Worm (Caenorhabditis elegans) whole organism, L4 larva: ENCODE data around the gene str-176.

ENCODE experiments used
- T20F7.1 ChIP-seq: fragments of 200-800 bp; sonication (Bioruptor generic); optimal IDR thresholded peaks from 2 replicates; lab custom pipeline; 2018; ENCODE audit warnings: mild to moderate bottlenecking, missing genetic modification characterization, missing compliant biosample characterization
- ZK546.5 ChIP-seq, 2 experiments: sonication (generic microtip); optimal IDR thresholded peaks; 2 replicates each; lab custom pipeline; 2017; ENCODE audit warnings: missing biosample characterization in 2 of 2, missing genetic modification characterization in 2 of 2
- aha-1 ChIP-seq: fragments of 150-350 bp; peaks from one replicate; lab custom pipeline; 2014; ENCODE audit warnings: missing biosample characterization, missing genetic modification characterization
- ama-1 ChIP-seq: fragments of 150-350 bp; optimal IDR thresholded peaks from 2 replicates; lab custom pipeline; 2014; ENCODE audit warnings: inconsistent platforms, mixed read lengths
- arid-1 ChIP-seq: fragments of 200-800 bp; sonication (Bioruptor generic); conservative IDR thresholded peaks from 2 replicates; pipeline ENCODE4 v1.3.6; 2022; ENCODE audit warnings: missing genetic modification reagents, missing genetic modification characterization, missing compliant biosample characterization
- ces-1 ChIP-seq: fragments of 150-350 bp; sonication (generic microtip); optimal IDR thresholded peaks from 4 replicates; lab custom pipeline; 2014; ENCODE audit warnings: missing biosample characterization, missing genetic modification reagents, missing genetic modification characterization
- cey-2 ChIP-seq: sonication (generic microtip); optimal IDR thresholded peaks from 3 replicates; lab custom pipeline; 2017; ENCODE audit warnings: missing genetic modification characterization, mild to moderate bottlenecking, missing compliant biosample characterization, antibody characterized with exemption, borderline replicate concordance; ENCODE audit not compliant: insufficient read depth
- daf-16 ChIP-seq, 3 experiments: sonication (generic microtip); optimal IDR thresholded peaks; 2 replicates each; lab custom pipeline; 2016 to 2017; ENCODE audit warnings: missing genetic modification characterization in 3 of 3, missing genetic modification reagents in 3 of 3, mild to moderate bottlenecking in 2 of 3, missing compliant biosample characterization in 2 of 3, missing biosample characterization in 1 of 3, moderate library complexity in 1 of 3
- daf-19 ChIP-seq: fragments of 200-800 bp; sonication (Bioruptor generic); conservative IDR thresholded peaks from 2 replicates; pipeline ENCODE4 v1.3.6; 2022; ENCODE audit warnings: missing genetic modification characterization, missing compliant biosample characterization
- dpl-1 ChIP-seq: fragments of 150-350 bp; optimal IDR thresholded peaks from 2 replicates; lab custom pipeline; 2014; ENCODE audit warnings: missing biosample characterization, missing genetic modification reagents, missing genetic modification characterization
- dve-1 ChIP-seq: sonication (generic microtip); optimal IDR thresholded peaks from 2 replicates; lab custom pipeline; 2017; ENCODE audit warnings: antibody characterized with exemption, mild to moderate bottlenecking, missing genetic modification characterization, missing compliant biosample characterization; ENCODE audit not compliant: insufficient read depth
- fkh-10 ChIP-seq: fragments of 150-350 bp; optimal IDR thresholded peaks from 2 replicates; lab custom pipeline; 2014; ENCODE audit warnings: missing biosample characterization, missing genetic modification reagents, missing genetic modification characterization
- gei-8 ChIP-seq: fragments of 200-800 bp; sonication (Bioruptor generic); optimal IDR thresholded peaks from 2 replicates; lab custom pipeline; 2018; ENCODE audit warnings: mild to moderate bottlenecking, missing genetic modification characterization, missing compliant biosample characterization
- hlh-30 ChIP-seq: sonication (generic microtip); optimal IDR thresholded peaks from 2 replicates; lab custom pipeline; 2017; ENCODE audit warnings: antibody characterized with exemption, mild to moderate bottlenecking, missing genetic modification characterization, missing compliant biosample characterization; ENCODE audit not compliant: insufficient read depth
- hmg-1.1 ChIP-seq: fragments of 200-800 bp; sonication (Bioruptor generic); IDR thresholded peaks from 2 replicates; pipeline ENCODE4 v1.3.6; 2022; ENCODE audit warnings: missing genetic modification reagents, missing genetic modification characterization, missing compliant biosample characterization
- jun-1 ChIP-seq: fragments of 150-350 bp; optimal IDR thresholded peaks from 2 replicates; lab custom pipeline; 2014; ENCODE audit warnings: missing biosample characterization, missing genetic modification reagents, missing genetic modification characterization
- lin-15B ChIP-seq: fragments of 150-350 bp; sonication (generic microtip); optimal IDR thresholded peaks from 3 replicates; lab custom pipeline; 2014; ENCODE audit warnings: missing biosample characterization, missing genetic modification characterization
- lin-38 ChIP-seq: fragments of 200-800 bp; sonication (Bioruptor generic); IDR thresholded peaks from 2 replicates; pipeline ENCODE4 v1.3.6; 2022; ENCODE audit warnings: missing genetic modification reagents, missing genetic modification characterization, missing compliant biosample characterization
- lir-3 ChIP-seq: sonication (generic microtip); optimal IDR thresholded peaks from 2 replicates; lab custom pipeline; 2016; ENCODE audit warnings: mild to moderate bottlenecking, missing genetic modification characterization, missing compliant biosample characterization
- lsy-2 ChIP-seq, 2 experiments: fragments of 150-350 bp in 1 of 2; sonication (generic microtip) in 1 of 2; optimal IDR thresholded peaks; 2 replicates each; lab custom pipeline; 2014 to 2017; ENCODE audit warnings: missing biosample characterization in 2 of 2, missing genetic modification characterization in 2 of 2
- mdl-1 ChIP-seq, 2 experiments: fragments of 150-350 bp in 1 of 2; sonication (generic microtip) in 1 of 2; optimal IDR thresholded peaks; 2 replicates each; lab custom pipeline; 2014 to 2017; ENCODE audit warnings: missing biosample characterization in 2 of 2, missing genetic modification characterization in 2 of 2
- mdt-29 ChIP-seq: fragments of 200-800 bp; sonication (Bioruptor generic); IDR thresholded peaks from 2 replicates; pipeline ENCODE4 v1.3.6; 2022; ENCODE audit warnings: missing genetic modification reagents, missing genetic modification characterization, missing compliant biosample characterization
- mep-1 ChIP-seq: fragments of 150-350 bp; sonication (generic microtip); optimal IDR thresholded peaks from 3 replicates; lab custom pipeline; 2014; ENCODE audit warnings: missing biosample characterization, missing genetic modification characterization
- nhr-111 ChIP-seq: fragments of 200-800 bp; sonication (Bioruptor generic); optimal IDR thresholded peaks from 2 replicates; lab custom pipeline; 2018; ENCODE audit warnings: mild to moderate bottlenecking, missing genetic modification characterization, missing compliant biosample characterization
- nhr-28 ChIP-seq: fragments of 150-350 bp; optimal IDR thresholded peaks from 2 replicates; lab custom pipeline; 2014; ENCODE audit warnings: missing biosample characterization, missing genetic modification characterization
- nhr-41 ChIP-seq: fragments of 200-800 bp; sonication (Bioruptor generic); IDR thresholded peaks from 2 replicates; pipeline ENCODE4 v1.3.6; 2022; ENCODE audit warnings: missing genetic modification reagents, missing genetic modification characterization, missing compliant biosample characterization
- nhr-6 ChIP-seq: fragments of 150-350 bp; optimal IDR thresholded peaks from 2 replicates; lab custom pipeline; 2014; ENCODE audit warnings: missing biosample characterization, missing genetic modification characterization
- saeg-2 ChIP-seq: fragments of 200-800 bp; sonication (Bioruptor generic); IDR thresholded peaks from 2 replicates; pipeline ENCODE4 v1.3.6; 2022; ENCODE audit warnings: missing genetic modification reagents, missing genetic modification characterization, missing compliant biosample characterization
- snpc-1.2 ChIP-seq: fragments of 200-800 bp; sonication (Bioruptor generic); IDR thresholded peaks from 2 replicates; pipeline ENCODE4 v1.3.6; 2022; ENCODE audit warnings: missing genetic modification reagents, missing genetic modification characterization, missing compliant biosample characterization
- spr-3 ChIP-seq: fragments of 200-800 bp; sonication (Bioruptor generic); optimal IDR thresholded peaks from 2 replicates; lab custom pipeline; 2018; ENCODE audit warnings: mild to moderate bottlenecking, missing genetic modification characterization, missing compliant biosample characterization
- tra-1 ChIP-seq: fragments of 200-800 bp; sonication (Bioruptor generic); IDR thresholded peaks from 2 replicates; pipeline ENCODE4 v1.3.6; 2022; ENCODE audit warnings: missing genetic modification reagents, missing genetic modification characterization, missing compliant biosample characterization
- unc-130 ChIP-seq: sonication (generic microtip); optimal IDR thresholded peaks from 2 replicates; lab custom pipeline; 2016; ENCODE audit warnings: missing genetic modification reagents, missing genetic modification characterization, missing compliant biosample characterization
- zag-1 ChIP-seq: fragments of 150-350 bp; optimal IDR thresholded peaks from 2 replicates; lab custom pipeline; 2014; ENCODE audit warnings: missing biosample characterization, missing genetic modification characterization
- zfp-2 ChIP-seq: sonication (generic microtip); optimal IDR thresholded peaks from 2 replicates; lab custom pipeline; 2016; ENCODE audit warnings: mild to moderate bottlenecking, missing genetic modification characterization, missing compliant biosample characterization
- ztf-7 ChIP-seq: fragments of 150-350 bp; optimal IDR thresholded peaks from 2 replicates; lab custom pipeline; 2014; ENCODE audit warnings: missing biosample characterization, missing genetic modification characterization

The str-176 gene

ce11 chrIV:8463716-8464115 is at the start of gene str-176:
Gene str-176 (minus strand): TSS chrIV:8463816.
- TF ChIP-seq T20F7.1, result no peak
- TF ChIP-seq nhr-111 (GFP tag; lab: Kevin White, UChicago), result no peak
- TF ChIP-seq ztf-7 (tag; lab: Kevin White, UChicago), result no peak
- no peak for TF ChIP-seq snpc-1.2
- no peak for TF ChIP-seq ZK546.5 (tag; optimal IDR thresholded peaks at IDR 0.05; lab: Kevin White, UChicago)
- TF ChIP-seq daf-19 (GFP tag; lab: Robert Waterston, UW), result no peak
- TF ChIP-seq tra-1 (GFP tag; lab: Robert Waterston, UW), result no peak
- TF ChIP-seq gei-8 (GFP tag; lab: Kevin White, UChicago), result no peak
- TF ChIP-seq lin-15B (tag; lab: Kevin White, UChicago), result no peak
- no peak for TF ChIP-seq ces-1 (GFP tag; lab: Kevin White, UChicago)
- TF ChIP-seq, all 104 proteins: peak for 0

ce11 chrIV:8512679-8513078 is 49.1 kb upstream of the str-176 start, which contains the start of gene C09G4.4:
Gene C09G4.4 (plus strand): TSS chrIV:8512979.
- no peak for TF ChIP-seq ama-1 (lab: Kevin White, UChicago)
- TF ChIP-seq tra-1 (GFP tag; lab: Robert Waterston, UW), result no peak
- TF ChIP-seq hlh-30, result no peak
- TF ChIP-seq fkh-10 (GFP tag; lab: Kevin White, UChicago), result no peak
- TF ChIP-seq lir-3 (tag; lab: Kevin White, UChicago), result no peak
- TF ChIP-seq spr-3 (GFP tag; lab: Kevin White, UChicago), result no peak

ce11 chrIV:8511056-8511455 is 47.4 kb upstream of the str-176 start, which contains the start of gene mes-6:
Gene mes-6 (plus strand): TSS chrIV:8511284.
- TF ChIP-seq nhr-41 (GFP tag; lab: Robert Waterston, UW), result no peak
- no peak for TF ChIP-seq lin-15B (tag; lab: Kevin White, UChicago)
- no peak for TF ChIP-seq zag-1
- no peak for TF ChIP-seq saeg-2 (GFP tag; lab: Robert Waterston, UW)
- 0 out of 2 replicates have a peak, but pooled peaks have one; percentile 12 for TF ChIP-seq hmg-1.1 (GFP tag; lab: Robert Waterston, UW)
- peak; percentile 39 for TF ChIP-seq unc-130 (GFP tag; lab: Kevin White, UChicago)
- peak; percentile 58 for TF ChIP-seq ces-1 (GFP tag; lab: Kevin White, UChicago)
- TF ChIP-seq cey-2 (tag; lab: Kevin White, UChicago), result no peak
- TF ChIP-seq mep-1 (tag; lab: Kevin White, UChicago), result peak; percentile 46
- peak in 1 of 2 experiments; percentile 78 for TF ChIP-seq lsy-2 (tag; optimal IDR thresholded peaks at IDR 0.05; lab: Kevin White, UChicago)
- TF ChIP-seq fkh-10 (GFP tag; lab: Kevin White, UChicago), result peak; percentile 20
- peak; percentile 20 for TF ChIP-seq aha-1 (tag; lab: Kevin White, UChicago)
- TF ChIP-seq dpl-1 (GFP tag; lab: Kevin White, UChicago), result peak; percentile 84
- TF ChIP-seq lin-38 (GFP tag; lab: Robert Waterston, UW), result peak; percentile 44
- TF ChIP-seq dve-1 (tag; lab: Kevin White, UChicago), result peak; percentile 24
- no peak for TF ChIP-seq daf-16 (GFP tag; optimal IDR thresholded peaks at IDR 0.05; lab: Kevin White, UChicago)
- peak; percentile 29 for TF ChIP-seq daf-16 (tag; optimal IDR thresholded peaks at IDR 0.05; lab: Kevin White, UChicago)
- TF ChIP-seq hlh-30, result peak; percentile 57

- peak; percentile 21 for TF ChIP-seq dve-1 (tag; lab: Kevin White, UChicago)
- peak; percentile 26 for TF ChIP-seq nhr-28 (tag; lab: Kevin White, UChicago)
- TF ChIP-seq arid-1, result peak; percentile 23; the same call in 1 of the 2 replicates
- peak in 1 of 2 experiments; percentile 4 for TF ChIP-seq mdl-1 (tag; optimal IDR thresholded peaks at IDR 0.05; lab: Kevin White, UChicago)
- TF ChIP-seq hlh-30, result peak; percentile 36
- TF ChIP-seq zfp-2 (tag; lab: Kevin White, UChicago), result no peak
- no peak for TF ChIP-seq jun-1 (tag; lab: Kevin White, UChicago)
- TF ChIP-seq mdt-29 (GFP tag; lab: Robert Waterston, UW), result no peak
- peak; percentile 13 for TF ChIP-seq nhr-6 (tag; lab: Kevin White, UChicago)
Measured at ce11 chrIV:8510534-8510933, 46.9 kb upstream of the str-176 start, which contains the start of gene tag-77. Gene tag-77 (minus strand): TSS chrIV:8510548.
